Worm (Caenorhabditis elegans) whole organism, L2 larva: ENCODE results near the gene fbxb-15.

Experiments used
- C34F6.9 ChIP-seq: fragments of 150-350 bp; optimal IDR thresholded peaks from 2 replicates; lab custom pipeline; 2014; ENCODE audit warnings: missing biosample characterization, missing genetic modification characterization
- R02D3.7 ChIP-seq: fragments of 150-350 bp; optimal IDR thresholded peaks from 2 replicates; lab custom pipeline; 2014; ENCODE audit warnings: missing biosample characterization, missing genetic modification characterization
- ZK546.5 ChIP-seq: sonication (generic microtip); optimal IDR thresholded peaks from 2 replicates; lab custom pipeline; 2017; ENCODE audit warnings: missing biosample characterization, missing genetic modification characterization
- alr-1 ChIP-seq: fragments of 150-350 bp; optimal IDR thresholded peaks from 2 replicates; lab custom pipeline; 2014; ENCODE audit warnings: missing biosample characterization, missing genetic modification characterization
- aly-2 ChIP-seq: fragments of 150-350 bp; optimal IDR thresholded peaks from 2 replicates; lab custom pipeline; 2014; ENCODE audit warnings: missing biosample characterization, missing genetic modification characterization
- ama-1 ChIP-seq: fragments of 150-350 bp; optimal IDR thresholded peaks from 2 replicates; lab custom pipeline; 2018; ENCODE audit warnings: inconsistent platforms
- blmp-1 ChIP-seq: sonication (generic microtip); optimal IDR thresholded peaks from 2 replicates; lab custom pipeline; 2017; ENCODE audit warnings: missing genetic modification characterization, mild to moderate bottlenecking, missing compliant biosample characterization, antibody characterized with exemption, moderate library complexity; ENCODE audit not compliant: insufficient read depth
- ceh-16 ChIP-seq: fragments of 150-350 bp; optimal IDR thresholded peaks from 2 replicates; lab custom pipeline; 2014; ENCODE audit warnings: missing biosample characterization, missing genetic modification characterization
- crh-2 ChIP-seq: sonication (generic microtip); optimal IDR thresholded peaks from 2 replicates; lab custom pipeline; 2017; ENCODE audit warnings: missing biosample characterization, missing genetic modification characterization
- dmd-4 ChIP-seq: sonication (generic microtip); optimal IDR thresholded peaks from 2 replicates; lab custom pipeline; 2017; ENCODE audit warnings: missing biosample characterization, missing genetic modification characterization
- egl-27 ChIP-seq: sonication (generic microtip); optimal IDR thresholded peaks from 3 replicates; lab custom pipeline; 2017; ENCODE audit warnings: missing biosample characterization, missing genetic modification reagents, missing genetic modification characterization
- elt-1 ChIP-seq: fragments of 150-350 bp; optimal IDR thresholded peaks from 2 replicates; lab custom pipeline; 2014; ENCODE audit warnings: missing biosample characterization, missing genetic modification characterization
- elt-3 ChIP-seq: sonication (generic microtip); optimal IDR thresholded peaks from 2 replicates; lab custom pipeline; 2017; ENCODE audit warnings: missing biosample characterization, missing genetic modification characterization
- fos-1 ChIP-seq: fragments of 150-350 bp; optimal IDR thresholded peaks from 2 replicates; lab custom pipeline; 2014; ENCODE audit warnings: missing biosample characterization, missing genetic modification characterization
- gmeb-1 ChIP-seq: fragments of 150-350 bp; optimal IDR thresholded peaks from 2 replicates; lab custom pipeline; 2014; ENCODE audit warnings: missing biosample characterization, missing genetic modification characterization
- lin-11 ChIP-seq: fragments of 150-350 bp; sonication (generic microtip); optimal IDR thresholded peaks from 2 replicates; lab custom pipeline; 2014; ENCODE audit warnings: missing biosample characterization, missing genetic modification characterization, inconsistent platforms, mixed read lengths
- lin-13 ChIP-seq: fragments of 150-350 bp; optimal IDR thresholded peaks from 2 replicates; lab custom pipeline; 2014; ENCODE audit warnings: missing biosample characterization, missing genetic modification reagents, missing genetic modification characterization
- lin-39 ChIP-seq: fragments of 150-350 bp; optimal IDR thresholded peaks from 2 replicates; lab custom pipeline; 2014; ENCODE audit warnings: missing biosample characterization, missing genetic modification reagents, missing genetic modification characterization
- lsy-2 ChIP-seq, 2 experiments: fragments of 150-350 bp in 1 of 2; sonication (generic microtip) in 1 of 2; optimal IDR thresholded peaks; 2 replicates each; lab custom pipeline; 2014 to 2017; ENCODE audit warnings: missing biosample characterization in 2 of 2, missing genetic modification characterization in 2 of 2
- mab-5 ChIP-seq: fragments of 150-350 bp; optimal IDR thresholded peaks from 2 replicates; lab custom pipeline; 2014; ENCODE audit warnings: missing biosample characterization, missing genetic modification characterization
- nhr-10 ChIP-seq: sonication (generic microtip); optimal IDR thresholded peaks from 2 replicates; lab custom pipeline; 2017; ENCODE audit warnings: missing biosample characterization, missing genetic modification characterization
- nhr-11 ChIP-seq: fragments of 150-350 bp; optimal IDR thresholded peaks from 2 replicates; lab custom pipeline; 2014; ENCODE audit warnings: missing biosample characterization, missing genetic modification characterization
- nhr-12 ChIP-seq: fragments of 150-350 bp; optimal IDR thresholded peaks from 2 replicates; lab custom pipeline; 2014; ENCODE audit warnings: missing biosample characterization, missing genetic modification characterization
- nhr-237 ChIP-seq: fragments of 150-350 bp; optimal IDR thresholded peaks from 2 replicates; lab custom pipeline; 2014; ENCODE audit warnings: missing biosample characterization, missing genetic modification characterization
- nhr-25 ChIP-seq: fragments of 150-350 bp; sonication (generic microtip); optimal IDR thresholded peaks from 3 replicates; lab custom pipeline; 2014; ENCODE audit warnings: missing biosample characterization, missing genetic modification characterization
- nhr-6 ChIP-seq: fragments of 150-350 bp; optimal IDR thresholded peaks from 2 replicates; lab custom pipeline; 2014; ENCODE audit warnings: missing biosample characterization, missing genetic modification characterization
- nhr-77 ChIP-seq: fragments of 150-350 bp; optimal IDR thresholded peaks from 2 replicates; lab custom pipeline; 2014; ENCODE audit warnings: missing biosample characterization, missing genetic modification characterization
- sem-4 ChIP-seq: fragments of 150-350 bp; optimal IDR thresholded peaks from 2 replicates; lab custom pipeline; 2014; ENCODE audit warnings: missing biosample characterization, missing genetic modification reagents, missing genetic modification characterization
- sma-3 ChIP-seq: sonication (generic microtip); optimal IDR thresholded peaks from 2 replicates; lab custom pipeline; 2016; ENCODE audit warnings: missing genetic modification reagents, missing genetic modification characterization, missing compliant biosample characterization
- sma-9 ChIP-seq, 2 experiments: fragments of 150-350 bp in 1 of 2; sonication (generic microtip) in 1 of 2; optimal IDR thresholded peaks; 2 replicates each; lab custom pipeline; 2014 to 2016; ENCODE audit warnings: missing genetic modification characterization in 2 of 2, mild to moderate bottlenecking in 1 of 2, missing biosample characterization in 1 of 2, missing compliant biosample characterization in 1 of 2, missing genetic modification reagents in 1 of 2, moderate library complexity in 1 of 2
- snpc-4 ChIP-seq: fragments of 150-350 bp; optimal IDR thresholded peaks from 2 replicates; lab custom pipeline; 2014; ENCODE audit warnings: missing biosample characterization, missing genetic modification characterization
- unc-39 ChIP-seq: fragments of 150-350 bp; optimal IDR thresholded peaks from 2 replicates; lab custom pipeline; 2014; ENCODE audit warnings: missing biosample characterization, missing genetic modification characterization
- unc-55 ChIP-seq: fragments of 150-350 bp; sonication (generic microtip); optimal IDR thresholded peaks from 3 replicates; lab custom pipeline; 2014; ENCODE audit warnings: missing biosample characterization, missing genetic modification reagents, missing genetic modification characterization
- unc-62 ChIP-seq: fragments of 150-350 bp; optimal IDR thresholded peaks from 2 replicates; lab custom pipeline; 2014; ENCODE audit warnings: missing biosample characterization, missing genetic modification reagents, missing genetic modification characterization
- ztf-1 ChIP-seq: fragments of 200-800 bp; sonication (Bioruptor generic); conservative IDR thresholded peaks from 2 replicates; pipeline ENCODE4 v1.3.6; 2022; ENCODE audit warnings: missing genetic modification characterization, missing compliant biosample characterization
- ztf-11 ChIP-seq: sonication (generic microtip); optimal IDR thresholded peaks from 2 replicates; lab custom pipeline; 2017; ENCODE audit warnings: missing biosample characterization, missing genetic modification characterization
- ztf-4 ChIP-seq: fragments of 150-350 bp; optimal IDR thresholded peaks from 2 replicates; lab custom pipeline; 2014; ENCODE audit warnings: missing biosample characterization, missing genetic modification characterization

The fbxb-15 gene

DNA sequence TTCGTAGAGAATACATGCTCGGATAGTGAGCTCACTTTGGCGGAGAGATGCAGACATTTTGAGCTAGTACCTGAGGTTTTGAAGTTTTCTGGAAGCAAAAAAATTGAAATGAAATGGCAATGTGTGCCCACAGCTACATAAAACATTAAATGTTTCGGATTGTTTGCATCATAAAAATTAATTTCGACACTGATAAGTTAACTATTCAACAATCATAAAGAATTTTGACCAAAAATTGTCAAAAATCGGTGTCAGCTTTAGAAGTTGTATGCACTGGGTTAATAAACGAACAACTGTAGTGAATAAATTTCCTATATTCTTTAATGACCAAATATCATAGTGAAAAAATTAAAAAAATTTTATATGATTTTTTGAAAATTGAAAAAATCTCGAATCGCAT, 34.3 kb downstream of the fbxb-15 start, which contains the start of gene fbxa-166:
TSS of gene fbxa-166 (minus strand) at position 101 of the 400 bp plus-strand sequence.
- TF ChIP-seq mab-5 (tag; lab: Kevin White, UChicago) (no peak), unc-55 (GFP tag; lab: Kevin White, UChicago) (no peak), ZK546.5 (tag; lab: Kevin White, UChicago) (no peak), unc-62 (GFP tag; lab: Kevin White, UChicago) (no peak), nhr-25 (tag; lab: Kevin White, UChicago) (no peak), R02D3.7 (no peak), snpc-4 (tag; lab: Kevin White, UChicago) (no peak), C34F6.9 (tag; lab: Kevin White, UChicago) (no peak), aly-2 (tag; lab: Kevin White, UChicago) (no peak), nhr-11 (tag; lab: Kevin White, UChicago) (no peak), elt-3 (tag; lab: Kevin White, UChicago) (no peak), sma-9 (GFP tag; optimal IDR thresholded peaks at IDR 0.05; lab: Kevin White, UChicago) (no peak), sma-9 (tag; optimal IDR thresholded peaks at IDR 0.05; lab: Kevin White, UChicago) (no peak), lin-11 (tag; lab: Kevin White, UChicago) (no peak)
- TF ChIP-seq, all 48 proteins: peak for 0

- TF ChIP-seq blmp-1 (tag; lab: Kevin White, UChicago) = no peak
- no peak for TF ChIP-seq sem-4 (tag; lab: Kevin White, UChicago)
- TF ChIP-seq nhr-10 (tag; lab: Kevin White, UChicago) = no peak
- TF ChIP-seq aly-2 (tag; lab: Kevin White, UChicago) = no peak
- no peak for TF ChIP-seq nhr-6 (tag; lab: Kevin White, UChicago)
Observed at ce11 chrII:1616382-1616781, 36.9 kb downstream of the fbxb-15 start, which contains the start of gene fbxa-165. TSS of gene fbxa-165 (minus strand) at chrII:1616482.

DNA sequence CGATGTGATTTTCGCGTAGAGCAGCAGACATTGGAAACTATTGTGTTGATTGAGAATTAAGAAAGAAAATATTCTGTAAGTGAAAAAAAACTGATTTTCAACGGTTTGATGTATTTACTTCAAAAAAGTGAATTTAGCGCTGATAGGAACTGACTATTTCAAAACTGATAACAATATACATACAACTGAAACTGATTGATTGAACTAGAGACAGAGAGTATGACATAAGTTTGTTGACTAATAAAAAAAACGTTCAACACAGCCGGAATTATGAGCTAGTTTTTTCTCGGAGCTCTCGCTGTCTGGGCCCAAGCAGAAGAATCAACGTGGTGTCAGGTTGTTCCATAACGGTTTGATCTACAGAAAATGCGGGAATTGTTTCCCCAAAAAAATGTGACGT, 39.3 kb downstream of the fbxb-15 start, which contains the start of gene fbxa-164:
TSS of gene fbxa-164 (minus strand) at position 101 of the 400 bp plus-strand sequence.
- no peak for TF ChIP-seq ama-1
- no peak for TF ChIP-seq lsy-2 (tag; optimal IDR thresholded peaks at IDR 0.05; lab: Kevin White, UChicago)
- no peak for TF ChIP-seq elt-1 (tag; lab: Kevin White, UChicago)
- no peak for TF ChIP-seq ceh-16 (tag; lab: Kevin White, UChicago)
- no peak for TF ChIP-seq lin-11 (tag; lab: Kevin White, UChicago)
- TF ChIP-seq nhr-12 = no peak
- no peak for TF ChIP-seq sma-9 (GFP tag; optimal IDR thresholded peaks at IDR 0.05; lab: Kevin White, UChicago)
- TF ChIP-seq sma-9 (tag; optimal IDR thresholded peaks at IDR 0.05; lab: Kevin White, UChicago) = no peak
- no peak for TF ChIP-seq ztf-11 (tag; lab: Kevin White, UChicago)
- no peak for TF ChIP-seq dmd-4 (tag; lab: Kevin White, UChicago)
- TF ChIP-seq unc-39 (tag; lab: Kevin White, UChicago) = no peak
- TF ChIP-seq elt-3 (tag; lab: Kevin White, UChicago) = no peak
- no peak for TF ChIP-seq fos-1 (tag; lab: Kevin White, UChicago)

DNA sequence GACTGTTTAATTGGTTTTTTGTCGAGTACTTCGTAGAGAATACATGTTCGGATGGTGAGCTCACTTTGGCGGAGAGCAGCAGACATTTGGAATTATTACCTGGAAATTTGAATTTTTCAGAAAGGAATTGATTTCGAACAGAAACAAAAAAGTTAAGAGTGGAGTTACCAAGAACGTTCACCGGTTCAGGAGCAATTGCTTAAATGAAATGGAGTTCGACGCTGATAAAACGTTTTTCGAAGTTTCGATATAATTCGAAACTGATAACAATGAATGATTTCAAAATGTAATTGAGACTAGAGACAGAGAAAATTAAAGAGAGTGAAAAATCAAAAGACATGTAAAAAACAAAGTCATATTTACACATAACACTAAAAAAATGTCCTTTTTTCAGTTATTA, 42.7 kb downstream of the fbxb-15 start, which contains the start of gene fbxa-163:
TSS of gene fbxa-163 (minus strand) at position 101 of the 400 bp plus-strand sequence.
- TF ChIP-seq gmeb-1 (tag; lab: Kevin White, UChicago) (no peak), lsy-2 (tag; optimal IDR thresholded peaks at IDR 0.05; lab: Kevin White, UChicago) (no peak)
- TF ChIP-seq, all 48 proteins: peak for 0

DNA sequence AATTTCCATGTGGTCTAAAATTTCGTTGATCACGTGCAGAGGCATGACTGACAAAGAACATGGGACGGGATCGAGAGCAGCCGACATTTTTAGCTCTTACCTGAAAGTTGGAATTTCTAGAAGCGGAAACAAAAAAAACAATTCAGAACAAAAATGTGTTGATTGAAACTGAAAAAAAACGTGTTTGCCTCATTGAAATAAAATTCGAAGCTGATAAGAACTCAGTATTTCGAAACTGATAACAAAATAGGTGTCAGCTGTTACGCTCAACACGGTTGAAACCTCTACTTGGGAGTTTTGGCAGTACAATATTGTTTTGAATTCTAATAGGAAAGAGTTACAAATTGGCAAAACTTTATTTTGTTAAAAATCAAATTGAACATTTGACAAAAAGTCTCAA, 44.4 kb downstream of the fbxb-15 start:
- TF ChIP-seq lin-39 (tag; lab: Kevin White, UChicago) = no peak
- TF ChIP-seq ztf-4 (tag; lab: Kevin White, UChicago) = no peak
- TF ChIP-seq crh-2 (tag; lab: Kevin White, UChicago) = peak; percentile 3
- TF ChIP-seq egl-27 (tag; lab: Kevin White, UChicago) = no peak
- no peak for TF ChIP-seq ztf-1
- no peak for TF ChIP-seq sma-3 (GFP tag; lab: Kevin White, UChicago)
- no peak for TF ChIP-seq nhr-237
- no peak for TF ChIP-seq aly-2 (tag; lab: Kevin White, UChicago)
- TF ChIP-seq nhr-77 (tag; lab: Kevin White, UChicago) = no peak
- no peak for TF ChIP-seq unc-39 (tag; lab: Kevin White, UChicago)
- TF ChIP-seq lin-13 (GFP tag; lab: Kevin White, UChicago) = no peak
- TF ChIP-seq alr-1 = no peak
- no peak for TF ChIP-seq ZK546.5 (tag; lab: Kevin White, UChicago)
- TF ChIP-seq nhr-6 (tag; lab: Kevin White, UChicago) = no peak
- peak; percentile 59 for TF ChIP-seq fos-1 (tag; lab: Kevin White, UChicago)
